Fruit fly (Drosophila melanogaster): ENCODE results near the gene CG13982.

CG13982 gene

DNA sequence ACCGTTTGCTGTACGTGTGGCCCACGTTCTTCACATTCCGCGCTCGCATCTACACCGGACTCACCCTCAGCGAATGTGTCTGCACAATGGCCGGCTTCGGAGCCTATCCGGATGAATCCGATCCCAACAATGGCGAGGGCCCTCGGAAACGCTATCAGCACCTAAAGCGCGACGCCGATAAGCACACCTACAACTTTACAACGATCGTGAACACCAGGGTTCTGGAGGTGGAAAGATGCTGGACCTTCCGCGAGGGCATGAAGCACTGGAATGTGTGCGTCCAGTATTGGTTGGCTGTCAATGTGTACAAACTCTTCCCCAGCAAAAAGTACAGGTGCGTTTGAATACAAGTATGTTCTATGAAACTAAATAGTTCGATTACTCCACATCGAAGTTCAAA lies 45.5 kb downstream of the CG13982 start:
- TF ChIP-seq Mnt (GFP tag; optimal IDR thresholded peaks at IDR 0.05) = peak; percentile 2
- no peak for TF ChIP-seq CG7045 (GFP tag; optimal IDR thresholded peaks at IDR 0.05)

DNA sequence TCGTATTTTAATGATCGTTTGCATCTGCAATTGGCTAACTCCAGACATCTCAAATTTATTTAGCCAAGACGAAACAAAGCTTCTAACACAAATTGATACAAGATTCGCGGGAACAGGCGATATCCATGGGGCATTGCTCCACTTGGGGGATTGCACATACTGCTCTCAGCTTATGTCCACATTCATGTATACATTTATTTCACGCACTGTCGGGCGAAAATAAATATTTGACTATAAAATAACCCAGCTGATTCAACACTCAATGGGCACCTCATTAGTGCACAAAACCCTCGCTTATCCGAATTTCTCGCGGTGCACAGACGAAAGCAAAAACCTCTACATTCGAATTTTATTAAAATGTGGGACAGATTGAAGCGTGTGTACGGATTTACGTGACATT lies 49.4 kb downstream of the CG13982 start:
- TF ChIP-seq Mnt (GFP tag; optimal IDR thresholded peaks at IDR 0.05) (no peak), toe (GFP tag; optimal IDR thresholded peaks at IDR 0.05) (no peak), kay (GFP tag; ENCODE audit: borderline replicate concordance) (peak; percentile 38), CG5204 (GFP tag; optimal IDR thresholded peaks at IDR 0.05) (no peak), cnc (optimal IDR thresholded peaks at IDR 0.05) (no peak), Hr96 (GFP tag; optimal IDR thresholded peaks at IDR 0.05) (no peak), CG7045 (GFP tag; optimal IDR thresholded peaks at IDR 0.05) (no peak), pad (GFP tag; optimal IDR thresholded peaks at IDR 0.05) (no peak)

DNA sequence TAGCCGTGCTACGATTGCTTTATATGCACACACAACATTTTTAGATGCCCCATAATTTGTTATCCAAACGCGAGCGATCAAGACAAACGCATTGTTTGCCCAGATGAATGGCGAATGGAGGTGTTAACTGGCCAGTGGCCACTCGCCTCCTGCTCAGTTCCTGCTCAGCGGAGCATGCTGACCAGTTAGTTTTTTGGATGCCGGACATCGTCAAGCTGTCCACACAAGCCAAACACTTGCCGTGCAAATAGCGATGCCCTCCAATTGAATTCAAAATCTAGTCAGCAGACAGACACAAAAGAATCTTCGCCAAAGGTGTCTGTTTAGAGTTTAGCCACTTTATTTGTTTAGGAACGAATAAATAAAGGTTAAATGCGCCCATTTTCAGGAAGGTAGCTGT lies 50.1 kb downstream of the CG13982 start:
- TF ChIP-seq Hr96 (GFP tag; optimal IDR thresholded peaks at IDR 0.05) (no peak), CG12768 (GFP tag; optimal IDR thresholded peaks at IDR 0.05) (no peak), pad (GFP tag; optimal IDR thresholded peaks at IDR 0.05) (no peak), CG7101 (tag; optimal IDR thresholded peaks at IDR 0.05) (no peak), Crg-1 (GFP tag; optimal IDR thresholded peaks at IDR 0.05) (no peak), CG33017 (tag; optimal IDR thresholded peaks at IDR 0.05) (no peak), CG11617 (GFP tag; optimal IDR thresholded peaks at IDR 0.05) (no peak), tj (GFP tag; optimal IDR thresholded peaks at IDR 0.05) (no peak), CG7045 (GFP tag; optimal IDR thresholded peaks at IDR 0.05) (no peak), CG14711 (tag; optimal IDR thresholded peaks at IDR 0.05) (no peak), ovo (GFP tag; optimal IDR thresholded peaks at IDR 0.05) (no peak), bab1 (GFP tag; optimal IDR thresholded peaks at IDR 0.05) (no peak), cic (GFP tag; optimal IDR thresholded peaks at IDR 0.05) (no peak), CG1620 (GFP tag; optimal IDR thresholded peaks at IDR 0.05) (no peak)

DNA sequence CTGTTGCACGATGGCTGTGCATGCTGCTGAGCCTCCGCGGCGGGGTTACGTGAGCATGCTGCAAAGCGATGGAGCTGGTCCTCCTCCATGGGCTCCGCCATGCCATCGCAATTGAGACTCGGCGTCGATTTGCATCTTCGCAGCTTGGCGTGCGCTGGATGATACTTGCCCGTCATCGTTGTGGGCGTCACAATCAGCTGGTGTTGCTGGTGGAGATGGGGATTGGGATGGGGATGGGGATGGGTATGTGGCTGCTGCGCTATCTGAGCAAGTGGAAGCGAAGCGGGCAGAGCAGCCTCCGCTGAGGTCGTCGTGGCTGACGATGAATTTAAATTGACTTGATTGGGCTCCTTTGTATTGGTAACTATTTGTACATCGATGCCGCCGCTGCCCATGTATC lies 51.3 kb downstream of the CG13982 start:
- TF ChIP-seq pad (GFP tag; optimal IDR thresholded peaks at IDR 0.05) = no peak
- no peak for TF ChIP-seq CG7045 (GFP tag; optimal IDR thresholded peaks at IDR 0.05)
- TF ChIP-seq CG14711 (tag; optimal IDR thresholded peaks at IDR 0.05) = no peak
- TF ChIP-seq CG7101 (tag; optimal IDR thresholded peaks at IDR 0.05) = no peak
- no peak for TF ChIP-seq kay (GFP tag; ENCODE audit: borderline replicate concordance)
- TF ChIP-seq CG33017 (tag; optimal IDR thresholded peaks at IDR 0.05) = no peak
- TF ChIP-seq cic (GFP tag; optimal IDR thresholded peaks at IDR 0.05) = no peak
- TF ChIP-seq bab1 (GFP tag; optimal IDR thresholded peaks at IDR 0.05) = no peak
- TF ChIP-seq tj (GFP tag; optimal IDR thresholded peaks at IDR 0.05) = no peak
- no peak for TF ChIP-seq CG1620 (GFP tag; optimal IDR thresholded peaks at IDR 0.05)
- TF ChIP-seq Crg-1 (GFP tag; optimal IDR thresholded peaks at IDR 0.05) = no peak

DNA sequence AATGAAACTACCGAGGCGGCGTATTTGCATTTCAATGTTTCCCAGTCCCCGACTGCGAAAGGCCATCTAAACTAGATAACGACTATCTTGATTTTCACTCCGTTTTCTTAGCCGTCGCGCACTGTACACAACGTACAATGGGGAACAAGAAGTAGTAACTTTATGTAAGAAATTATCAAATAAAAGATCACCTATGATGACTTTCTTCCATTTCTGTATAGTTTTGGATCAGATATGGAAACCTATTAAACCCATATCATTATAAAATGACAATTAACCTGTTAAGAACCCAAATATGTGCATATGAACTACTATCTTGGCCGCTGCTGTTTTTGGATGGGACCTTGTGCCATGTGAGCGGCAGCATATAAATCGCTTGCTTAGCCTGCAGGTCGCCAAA lies 52.2 kb downstream of the CG13982 start:
- TF ChIP-seq Clk (GFP tag; optimal IDR thresholded peaks at IDR 0.05) = no peak
- no peak for TF ChIP-seq CG33017 (tag; optimal IDR thresholded peaks at IDR 0.05)
- TF ChIP-seq ovo (GFP tag; optimal IDR thresholded peaks at IDR 0.05) = no peak
- no peak for TF ChIP-seq CG7101 (tag; optimal IDR thresholded peaks at IDR 0.05)
- no peak for TF ChIP-seq tj (GFP tag; optimal IDR thresholded peaks at IDR 0.05)
- TF ChIP-seq Hr96 (GFP tag; optimal IDR thresholded peaks at IDR 0.05) = no peak
- TF ChIP-seq cnc (optimal IDR thresholded peaks at IDR 0.05) = no peak
- no peak for TF ChIP-seq CG12768 (GFP tag; optimal IDR thresholded peaks at IDR 0.05)
- TF ChIP-seq CG7045 (GFP tag; optimal IDR thresholded peaks at IDR 0.05) = no peak
- no peak for TF ChIP-seq kay (GFP tag; ENCODE audit: borderline replicate concordance)
- TF ChIP-seq cic (GFP tag; optimal IDR thresholded peaks at IDR 0.05) = no peak
- TF ChIP-seq Crg-1 (GFP tag; optimal IDR thresholded peaks at IDR 0.05) = no peak
- no peak for TF ChIP-seq CG14711 (tag; optimal IDR thresholded peaks at IDR 0.05)
- TF ChIP-seq CG11617 (GFP tag; optimal IDR thresholded peaks at IDR 0.05) = no peak
- no peak for TF ChIP-seq CG1620 (GFP tag; optimal IDR thresholded peaks at IDR 0.05)
- no peak for TF ChIP-seq Mnt (GFP tag; optimal IDR thresholded peaks at IDR 0.05)
- no peak for TF ChIP-seq bab1 (GFP tag; optimal IDR thresholded peaks at IDR 0.05)

DNA sequence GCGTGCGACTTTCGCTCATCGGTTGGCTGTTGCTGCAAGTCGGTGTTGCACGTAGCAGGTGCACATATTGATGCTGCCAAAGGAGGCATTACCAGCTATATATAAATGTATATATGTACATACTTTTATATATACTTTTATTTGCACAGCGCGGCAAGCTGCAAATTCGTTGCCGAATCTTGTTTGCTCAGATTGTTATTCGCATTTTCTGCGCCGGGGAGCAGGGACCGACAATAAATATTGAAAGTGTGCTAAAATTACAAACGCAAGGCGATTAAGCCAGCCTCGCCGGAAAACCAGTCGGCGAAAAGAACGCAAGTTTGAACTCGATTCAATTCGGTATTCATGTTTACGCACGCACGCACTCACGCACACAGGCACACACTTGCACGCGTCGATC lies 52.7 kb downstream of the CG13982 start:
- TF ChIP-seq cic (GFP tag; optimal IDR thresholded peaks at IDR 0.05) = no peak
